Worm (Caenorhabditis elegans) whole organism, L4 larva: ENCODE results near the gene acy-2.

Experiments
- R02D3.7 ChIP-seq: fragments of 150-350 bp; sonication (generic microtip); optimal IDR thresholded peaks from 3 replicates; lab custom pipeline; 2014; ENCODE audit warnings: missing biosample characterization, missing genetic modification characterization
- T26A8.4 ChIP-seq: fragments of 200-800 bp; sonication (Bioruptor generic); IDR thresholded peaks from 2 replicates; pipeline ENCODE4 v1.3.6; 2022; ENCODE audit warnings: missing genetic modification characterization, missing compliant biosample characterization
- Y105C5A.15 ChIP-seq: fragments of 200-800 bp; sonication (Bioruptor generic); IDR thresholded peaks from 2 replicates; pipeline ENCODE4 v1.3.6; 2022; ENCODE audit warnings: missing genetic modification characterization, missing compliant biosample characterization
- Y48G9A.11 ChIP-seq: fragments of 200-800 bp; sonication (Bioruptor generic); IDR thresholded peaks from 2 replicates; pipeline ENCODE4 v1.3.6; 2022; ENCODE audit warnings: missing genetic modification reagents, missing genetic modification characterization, missing compliant biosample characterization
- Y5F2A.4 ChIP-seq: fragments of 200-800 bp; sonication (Bioruptor generic); optimal IDR thresholded peaks from 2 replicates; lab custom pipeline; 2018; ENCODE audit warnings: mild to moderate bottlenecking, missing genetic modification characterization, missing compliant biosample characterization
- aha-1 ChIP-seq: fragments of 150-350 bp; peaks from one replicate; lab custom pipeline; 2014; ENCODE audit warnings: missing biosample characterization, missing genetic modification characterization
- ama-1 ChIP-seq: fragments of 150-350 bp; optimal IDR thresholded peaks from 2 replicates; lab custom pipeline; 2014; ENCODE audit warnings: inconsistent platforms, mixed read lengths
- ceh-62 ChIP-seq: sonication (generic microtip); optimal IDR thresholded peaks from 2 replicates; lab custom pipeline; 2017; ENCODE audit warnings: missing biosample characterization, missing genetic modification characterization
- ces-1 ChIP-seq: fragments of 150-350 bp; sonication (generic microtip); optimal IDR thresholded peaks from 4 replicates; lab custom pipeline; 2014; ENCODE audit warnings: missing biosample characterization, missing genetic modification reagents, missing genetic modification characterization
- egl-27 ChIP-seq: sonication (generic microtip); optimal IDR thresholded peaks from 3 replicates; lab custom pipeline; 2017; ENCODE audit warnings: missing biosample characterization, missing genetic modification reagents, missing genetic modification characterization
- hlh-30 ChIP-seq: sonication (generic microtip); optimal IDR thresholded peaks from 2 replicates; lab custom pipeline; 2017; ENCODE audit warnings: antibody characterized with exemption, mild to moderate bottlenecking, missing genetic modification characterization, missing compliant biosample characterization; ENCODE audit not compliant: insufficient read depth
- jun-1 ChIP-seq: fragments of 150-350 bp; optimal IDR thresholded peaks from 2 replicates; lab custom pipeline; 2014; ENCODE audit warnings: missing biosample characterization, missing genetic modification reagents, missing genetic modification characterization
- lin-39 ChIP-seq: fragments of 150-350 bp; optimal IDR thresholded peaks from 2 replicates; lab custom pipeline; 2014; ENCODE audit warnings: missing biosample characterization, missing genetic modification reagents, missing genetic modification characterization
- lir-3 ChIP-seq: sonication (generic microtip); optimal IDR thresholded peaks from 2 replicates; lab custom pipeline; 2016; ENCODE audit warnings: mild to moderate bottlenecking, missing genetic modification characterization, missing compliant biosample characterization
- lsy-2 ChIP-seq, 2 experiments: fragments of 150-350 bp in 1 of 2; sonication (generic microtip) in 1 of 2; optimal IDR thresholded peaks; 2 replicates each; lab custom pipeline; 2014 to 2017; ENCODE audit warnings: missing biosample characterization in 2 of 2, missing genetic modification characterization in 2 of 2
- nhr-102 ChIP-seq: sonication (generic microtip); optimal IDR thresholded peaks from 2 replicates; lab custom pipeline; 2016; ENCODE audit warnings: mild to moderate bottlenecking, missing genetic modification characterization, moderate library complexity, missing compliant biosample characterization
- nhr-28 ChIP-seq: fragments of 150-350 bp; optimal IDR thresholded peaks from 2 replicates; lab custom pipeline; 2014; ENCODE audit warnings: missing biosample characterization, missing genetic modification characterization
- nhr-48 ChIP-seq: sonication (generic microtip); optimal IDR thresholded peaks from 2 replicates; lab custom pipeline; 2016; ENCODE audit warnings: mild to moderate bottlenecking, missing genetic modification characterization, missing compliant biosample characterization
- nhr-6 ChIP-seq: fragments of 150-350 bp; optimal IDR thresholded peaks from 2 replicates; lab custom pipeline; 2014; ENCODE audit warnings: missing biosample characterization, missing genetic modification characterization
- rbr-2 ChIP-seq: sonication (generic microtip); optimal IDR thresholded peaks from 2 replicates; lab custom pipeline; 2016; ENCODE audit warnings: missing genotype, missing genetic modification characterization, missing compliant biosample characterization
- saeg-2 ChIP-seq: fragments of 200-800 bp; sonication (Bioruptor generic); IDR thresholded peaks from 2 replicates; pipeline ENCODE4 v1.3.6; 2022; ENCODE audit warnings: missing genetic modification reagents, missing genetic modification characterization, missing compliant biosample characterization
- spr-3 ChIP-seq: fragments of 200-800 bp; sonication (Bioruptor generic); optimal IDR thresholded peaks from 2 replicates; lab custom pipeline; 2018; ENCODE audit warnings: mild to moderate bottlenecking, missing genetic modification characterization, missing compliant biosample characterization
- tag-97 ChIP-seq: fragments of 200-800 bp; sonication (Bioruptor generic); IDR thresholded peaks from 2 replicates; pipeline ENCODE4 v1.3.6; 2022; ENCODE audit warnings: missing genetic modification characterization, missing compliant biosample characterization
- unc-130 ChIP-seq: sonication (generic microtip); optimal IDR thresholded peaks from 2 replicates; lab custom pipeline; 2016; ENCODE audit warnings: missing genetic modification reagents, missing genetic modification characterization, missing compliant biosample characterization
- unc-39 ChIP-seq: sonication (generic microtip); optimal IDR thresholded peaks from 2 replicates; lab custom pipeline; 2017; ENCODE audit warnings: missing biosample characterization, missing genetic modification characterization
- unc-62 ChIP-seq, 3 experiments: fragments of 150-350 bp in 1 of 3; sonication (generic microtip); optimal IDR thresholded peaks in 2 of 3; peaks in 1 of 3; 1 replicate in 1 of 3; 2 replicates in 2 of 3; lab custom pipeline; 2014 to 2017; ENCODE audit warnings: missing biosample characterization in 3 of 3, missing genetic modification characterization in 3 of 3, missing genetic modification reagents in 3 of 3, missing genotype in 1 of 3
- vab-7 ChIP-seq: fragments of 200-800 bp; sonication (Bioruptor generic); IDR thresholded peaks from 2 replicates; pipeline ENCODE4 v1.3.6; 2022; ENCODE audit warnings: missing genetic modification reagents, missing genetic modification characterization, missing compliant biosample characterization
- zfp-2 ChIP-seq: sonication (generic microtip); optimal IDR thresholded peaks from 2 replicates; lab custom pipeline; 2016; ENCODE audit warnings: mild to moderate bottlenecking, missing genetic modification characterization, missing compliant biosample characterization
- zfp-3 ChIP-seq: fragments of 200-800 bp; sonication (Bioruptor generic); conservative IDR thresholded peaks from 2 replicates; pipeline ENCODE4 v1.3.6; 2022; ENCODE audit warnings: missing genetic modification reagents, missing genetic modification characterization, missing compliant biosample characterization
- ztf-7 ChIP-seq: fragments of 150-350 bp; optimal IDR thresholded peaks from 2 replicates; lab custom pipeline; 2014; ENCODE audit warnings: missing biosample characterization, missing genetic modification characterization

Gene acy-2

DNA sequence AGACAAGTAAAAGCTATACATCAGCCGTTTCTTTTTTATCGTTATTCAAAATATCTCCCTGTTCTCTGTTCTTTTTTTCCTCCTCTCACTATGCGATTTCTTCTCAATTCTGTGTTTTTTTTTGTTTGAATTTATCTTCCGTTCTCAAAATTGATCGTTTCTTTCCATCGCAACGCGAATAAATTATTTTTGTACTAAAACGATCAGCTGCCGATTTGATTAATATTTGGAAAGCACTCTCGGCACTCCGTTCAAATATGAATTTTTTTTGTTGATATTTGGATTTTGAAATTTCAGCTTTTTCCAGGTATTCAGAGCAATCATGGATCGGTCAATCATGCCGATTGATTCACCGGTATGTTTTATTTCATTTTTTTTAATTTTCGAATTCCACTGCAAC lies 32.7 kb upstream of the acy-2 start, which contains the start of gene pst-1:
pst-1 (plus strand) TSS at position 301 of the 400 bp plus-strand sequence.
- TF ChIP-seq nhr-28 (tag; lab: Kevin White, UChicago) (no peak), tag-97 (no peak), unc-39 (tag; lab: Kevin White, UChicago) (no peak), nhr-6 (tag; lab: Kevin White, UChicago) (no peak), ztf-7 (no peak), unc-130 (no peak)

DNA sequence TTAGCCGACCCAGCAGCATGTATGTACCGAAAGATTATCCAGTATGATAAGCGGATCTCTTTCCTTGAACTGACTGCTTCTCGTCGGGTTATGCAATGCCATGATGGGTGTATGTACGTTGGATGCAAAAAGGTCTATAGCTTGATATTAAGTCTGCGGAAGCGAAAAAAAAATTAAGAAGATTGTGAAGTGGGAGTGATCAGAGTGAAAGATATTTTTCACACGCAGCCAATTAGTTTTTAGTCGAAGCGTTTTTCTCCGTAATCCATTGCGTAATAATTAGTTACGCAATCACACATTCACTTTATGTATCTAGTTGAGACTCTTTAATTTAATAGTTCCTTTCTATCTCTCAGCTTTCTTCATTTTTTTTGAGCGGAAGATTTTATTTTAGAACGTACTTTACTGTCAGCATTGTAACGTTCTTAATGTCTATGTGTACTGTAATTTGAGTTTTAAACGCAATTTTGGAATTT lies 26.1 kb upstream of the acy-2 start:
- TF ChIP-seq nhr-48 (tag; lab: Kevin White, UChicago) (peak; percentile 61), lsy-2 (tag; optimal IDR thresholded peaks at IDR 0.05; lab: Kevin White, UChicago) (no peak), rbr-2 (tag; lab: Kevin White, UChicago) (no peak), nhr-102 (tag; lab: Kevin White, UChicago) (no peak), R02D3.7 (tag; lab: Kevin White, UChicago) (no peak), T26A8.4 (GFP tag; lab: Robert Waterston, UW) (no peak), aha-1 (tag; lab: Kevin White, UChicago) (no peak), unc-62 (GFP tag; optimal IDR thresholded peaks at IDR 0.05 in 1 of 2; lab: Kevin White, UChicago) (peak in 1 of 2 experiments; percentile 90), unc-62 (tag; optimal IDR thresholded peaks at IDR 0.05; lab: Kevin White, UChicago) (no peak), spr-3 (GFP tag; lab: Kevin White, UChicago) (no peak), egl-27 (tag; lab: Kevin White, UChicago) (no peak), ceh-62 (tag; lab: Kevin White, UChicago) (no peak), jun-1 (tag; lab: Kevin White, UChicago) (no peak), ama-1 (no peak)

DNA sequence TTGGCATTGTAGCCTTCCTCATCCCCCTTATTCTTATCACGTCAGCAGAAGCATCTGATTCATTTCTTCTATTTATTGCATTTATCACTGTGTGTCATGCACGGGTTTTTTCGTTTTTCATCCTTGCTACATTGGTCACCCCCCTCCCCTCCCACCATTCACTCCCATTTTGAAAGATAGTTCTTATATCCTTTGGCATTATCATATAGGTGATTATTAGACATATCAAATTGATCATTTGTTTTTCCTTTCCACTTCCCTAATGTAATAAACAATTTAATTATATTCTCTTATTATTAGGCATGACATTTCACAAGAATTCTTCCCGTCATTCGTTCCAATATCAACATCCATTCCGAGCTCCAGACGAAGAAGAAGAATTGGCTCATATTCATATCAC lies 24.7 kb upstream of the acy-2 start, which contains the start of gene M03F8.1:
M03F8.1 (plus strand) TSS at position 301 of the 400 bp plus-strand sequence.
- TF ChIP-seq unc-62 (GFP tag; optimal IDR thresholded peaks at IDR 0.05 in 1 of 2; lab: Kevin White, UChicago), result peak in 1 of 2 experiments; percentile 75
- no peak for TF ChIP-seq unc-62 (tag; optimal IDR thresholded peaks at IDR 0.05; lab: Kevin White, UChicago)
- TF ChIP-seq zfp-2 (tag; lab: Kevin White, UChicago), result no peak
- no peak for TF ChIP-seq Y48G9A.11
- peak; percentile 51 for TF ChIP-seq hlh-30 (tag; lab: Kevin White, UChicago)

DNA sequence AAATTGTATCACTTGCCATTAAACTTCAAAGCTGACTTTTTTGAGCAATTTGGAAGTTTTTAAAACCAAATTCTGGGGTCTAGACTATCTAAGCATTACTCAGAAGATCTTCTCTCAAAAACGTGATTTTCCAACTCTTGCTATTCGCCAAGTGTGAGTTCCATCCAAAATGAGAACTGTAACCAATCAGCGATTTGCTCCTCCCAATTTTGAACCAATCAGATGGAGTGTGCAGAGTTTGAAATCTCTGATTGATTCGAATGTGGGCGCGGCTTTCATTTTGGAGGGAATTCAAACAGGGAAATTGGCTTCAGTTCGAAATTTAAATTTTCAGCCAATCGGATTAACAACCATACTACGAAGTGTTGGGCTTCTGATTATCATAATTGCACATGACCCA lies 22.7 kb upstream of the acy-2 start:
- no peak for TF ChIP-seq Y5F2A.4 (GFP tag; lab: Kevin White, UChicago)
- no peak for TF ChIP-seq nhr-102 (tag; lab: Kevin White, UChicago)
- TF ChIP-seq, all 104 proteins: peak for 0

DNA sequence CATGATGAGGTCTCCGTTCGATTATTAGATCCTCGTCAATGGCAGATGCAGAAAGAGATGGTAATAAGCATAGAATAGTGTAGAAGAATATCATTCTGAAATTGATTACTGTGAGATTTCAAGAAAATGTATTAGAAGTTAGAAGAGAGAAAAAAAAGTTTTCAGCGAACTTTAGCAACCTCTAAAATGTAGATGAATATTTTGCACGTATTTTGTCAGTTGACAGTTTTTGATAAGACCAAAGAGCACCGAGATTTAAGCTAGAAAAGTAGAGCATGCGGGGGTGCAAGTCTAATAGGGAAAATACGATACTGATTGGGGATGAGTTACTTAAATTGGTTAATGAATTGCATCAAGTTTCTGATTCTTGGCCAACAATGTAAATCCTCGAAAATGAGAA lies 21.1 kb upstream of the acy-2 start, which contains the start of gene M03F8.6:
M03F8.6 (minus strand) TSS at position 101 of the 400 bp plus-strand sequence.
- TF ChIP-seq vab-7 (GFP tag; lab: Robert Waterston, UW), result no peak
- peak; percentile 42 for TF ChIP-seq aha-1 (tag; lab: Kevin White, UChicago)

DNA sequence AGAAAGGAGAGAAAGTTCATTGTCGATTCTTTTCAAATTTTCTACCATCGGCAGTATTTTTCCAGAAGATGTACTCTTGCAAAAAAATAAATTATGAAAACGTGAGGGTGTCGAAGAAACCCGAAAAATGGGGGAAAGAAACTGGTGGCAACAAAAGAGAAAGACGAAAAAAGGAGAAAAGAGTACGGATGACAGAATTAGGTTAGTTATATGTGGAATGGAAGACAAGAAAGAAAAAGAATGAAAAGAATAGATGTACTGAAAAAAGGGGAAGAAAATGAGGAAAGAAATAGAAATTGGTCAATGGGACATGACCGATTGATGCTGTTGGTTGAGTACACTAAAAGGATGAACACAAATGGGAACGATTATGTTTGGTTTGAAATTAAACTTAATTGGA lies 20.2 kb upstream of the acy-2 start:
- no peak for TF ChIP-seq unc-130
- TF ChIP-seq lin-39 (tag; lab: Kevin White, UChicago), result no peak
- no peak for TF ChIP-seq Y105C5A.15 (GFP tag; lab: Robert Waterston, UW)
- TF ChIP-seq saeg-2 (GFP tag; lab: Robert Waterston, UW), result no peak
- TF ChIP-seq unc-62 (GFP tag; optimal IDR thresholded peaks at IDR 0.05 in 1 of 2; lab: Kevin White, UChicago), result peak in 1 of 2 experiments; percentile 5
- no peak for TF ChIP-seq unc-62 (tag; optimal IDR thresholded peaks at IDR 0.05; lab: Kevin White, UChicago)
- TF ChIP-seq zfp-3 (GFP tag; lab: Robert Waterston, UW), result no peak
- TF ChIP-seq ces-1 (GFP tag; lab: Kevin White, UChicago), result peak; percentile 36
- no peak for TF ChIP-seq lir-3 (tag; lab: Kevin White, UChicago)
